Fruit fly (Drosophila melanogaster) ovary, adult (tissue): ENCODE measurements around the gene RIOK1.
A peak's percentile ranks its signal among the peaks of the same experiment; 100 is the strongest.

Source experiments
- CG17801 ChIP-seq: fragments of 200-800 bp; optimal IDR thresholded peaks from 2 replicates; lab custom pipeline; 2019; ENCODE audit warnings: missing biosample characterization, mild to moderate bottlenecking, missing genetic modification characterization, moderate library complexity; ENCODE audit not compliant: partially characterized antibody

RIOK1 gene

dm6 chr3L:11634551-11634950 lies 13.7 kb downstream of the RIOK1 start:
- peak; percentile 53 for TF ChIP-seq CG17801

- TF ChIP-seq CG17801 = no peak
Measured at dm6 chr3L:11631092-11631491, 17.2 kb downstream of the RIOK1 start, which contains the start of gene CG32091. TSS of gene CG32091 (plus strand) at chr3L:11631392.

- no peak for TF ChIP-seq CG17801
Measured at dm6 chr3L:11630684-11631083, 17.6 kb downstream of the RIOK1 start.

dm6 chr3L:11627819-11628483 lies 20.3 kb downstream of the RIOK1 start, which contains the start of gene Apt1:
TSS of gene Apt1 (plus strand) at chr3L:11628037.
- TF ChIP-seq CG17801 = peak; percentile 59

dm6 chr3L:11626229-11626826 lies 21.9 kb downstream of the RIOK1 start, which contains the start of gene PCID2:
TSS of gene PCID2 (plus strand) at chr3L:11626441.
- no peak for TF ChIP-seq CG17801

- no peak for TF ChIP-seq CG17801
Measured at dm6 chr3L:11625634-11626175, 22.6 kb downstream of the RIOK1 start, which contains the start of gene CG6083. TSS of gene CG6083 (minus strand) at chr3L:11626125.

dm6 chr3L:11624281-11624680 lies 24.0 kb downstream of the RIOK1 start, which contains the start of gene Akr1B:
TSS of gene Akr1B (minus strand) at chr3L:11624381.
- no peak for TF ChIP-seq CG17801

dm6 chr3L:11623245-11623883 lies 24.9 kb downstream of the RIOK1 start:
- peak; percentile 20 for TF ChIP-seq CG17801

dm6 chr3L:11622750-11623149 lies 25.5 kb downstream of the RIOK1 start:
- no peak for TF ChIP-seq CG17801

- no peak for TF ChIP-seq CG17801
Measured at dm6 chr3L:11620001-11620400, 28.3 kb downstream of the RIOK1 start, which contains the start of gene Muc68Ca. TSS of gene Muc68Ca (minus strand) at chr3L:11620101.

dm6 chr3L:11609835-11610234 lies 38.4 kb downstream of the RIOK1 start, which contains the start of gene CG42832:
TSS of gene CG42832 (plus strand) at chr3L:11610135.
- TF ChIP-seq CG17801 = no peak

- TF ChIP-seq CG17801 = no peak
Measured at dm6 chr3L:11609153-11609809, 39.0 kb downstream of the RIOK1 start, which contains the start of gene Duba. TSS of gene Duba (minus strand) at chr3L:11609465.

dm6 chr3L:11604227-11604626 lies 44.0 kb downstream of the RIOK1 start:
- TF ChIP-seq CG17801 = no peak

dm6 chr3L:11602040-11602439 lies 46.2 kb downstream of the RIOK1 start:
- TF ChIP-seq CG17801 = no peak

dm6 chr3L:11601133-11601532 lies 47.1 kb downstream of the RIOK1 start:
- TF ChIP-seq CG17801 = no peak

- TF ChIP-seq CG17801 = no peak
Measured at dm6 chr3L:11599965-11600420, 48.3 kb downstream of the RIOK1 start, which contains the start of the genes CG14137 and CG46394. TSS of gene CG14137 (minus strand) at chr3L:11600065. TSS of gene CG46394 (plus strand) at chr3L:11600370.
